Fruit fly (Drosophila melanogaster): ENCODE measurements around the gene AdipoR.

dm6 chr3R:22576096-22576697, 28.6 kb upstream of the AdipoR start:
- no peak for TF ChIP-seq EcR (GFP tag; optimal IDR thresholded peaks at IDR 0.05)
- no peak for TF ChIP-seq Dll (optimal IDR thresholded peaks at IDR 0.05)
- TF ChIP-seq psq (optimal IDR thresholded peaks at IDR 0.05): no peak
- TF ChIP-seq usp (GFP tag; optimal IDR thresholded peaks at IDR 0.05): no peak
- no peak for TF ChIP-seq CG8478 (optimal IDR thresholded peaks at IDR 0.05)

Measured in whole organism.